Fruit fly (Drosophila melanogaster): ENCODE data around the gene Nrx-1.
A peak's percentile ranks its signal among the peaks of the same experiment; 100 is the strongest.

Nrx-1 gene

DNA sequence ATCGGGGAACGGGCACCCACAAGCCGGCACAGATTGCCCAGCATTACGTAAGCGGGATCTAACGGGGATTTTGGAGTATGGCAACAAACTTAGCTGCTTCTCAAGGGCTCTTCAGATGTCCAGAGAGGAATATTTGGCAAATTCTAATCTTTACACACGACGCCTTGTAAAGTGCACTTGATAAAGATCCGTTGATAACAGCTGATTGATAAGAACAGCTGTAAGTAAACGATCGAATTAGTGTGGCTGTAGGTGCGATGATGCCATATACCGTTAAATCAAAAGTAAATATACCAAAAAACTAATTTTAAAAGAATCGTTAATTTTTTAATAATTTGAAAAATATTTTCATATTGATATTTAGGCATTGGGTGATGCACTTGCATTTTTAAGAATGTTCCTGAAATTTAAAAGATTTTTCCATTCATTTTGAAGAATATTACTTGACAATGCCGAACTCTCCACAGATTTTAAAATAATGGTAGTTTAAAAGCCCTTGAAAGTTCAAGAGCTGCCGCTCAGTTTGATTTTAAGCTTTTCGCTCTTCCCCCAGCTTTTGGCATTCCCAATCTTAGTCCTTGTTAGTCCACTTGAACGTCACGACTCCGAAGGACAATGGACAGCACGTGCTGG lies at the start of gene Nrx-1, which contains the start of gene CG5377:
Gene Nrx-1 (plus strand): TSS at position 574 of the 633 bp plus-strand sequence.
Gene CG5377 (minus strand): TSS at position 219 of the 633 bp plus-strand sequence.
- no peak for TF ChIP-seq ttk (optimal IDR thresholded peaks at IDR 0.05)
- no peak for TF ChIP-seq Sin3A (optimal IDR thresholded peaks at IDR 0.05)
- no peak for TF ChIP-seq insv (optimal IDR thresholded peaks at IDR 0.05)
- TF ChIP-seq psq (optimal IDR thresholded peaks at IDR 0.05) = no peak
- TF ChIP-seq h (optimal IDR thresholded peaks at IDR 0.05) = no peak
- no peak for TF ChIP-seq Myc (optimal IDR thresholded peaks at IDR 0.05)

DNA sequence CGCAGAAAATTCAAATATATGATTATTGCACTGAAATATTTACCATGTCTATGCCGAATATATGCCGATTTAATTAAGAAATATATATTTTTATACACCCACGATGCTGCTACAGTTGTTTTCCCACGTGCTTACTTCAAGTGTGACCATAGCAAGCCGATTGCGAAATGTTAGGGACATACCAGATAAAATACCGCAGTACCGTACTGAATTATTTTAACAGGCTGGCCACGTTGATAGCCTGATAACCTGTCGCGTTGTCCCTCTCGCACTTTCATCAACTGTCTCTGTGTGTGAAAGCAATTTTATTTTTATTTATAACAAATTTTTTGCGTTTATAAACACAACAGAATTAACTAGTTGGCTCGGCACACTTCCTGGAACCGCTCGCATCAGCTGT lies 47.4 kb upstream of the Nrx-1 start, which contains the start of the genes Nop56 and mats:
Gene Nop56 (minus strand): TSS at position 158 of the 400 bp plus-strand sequence.
Gene mats (plus strand): TSS at position 251 of the 400 bp plus-strand sequence.
- no peak for TF ChIP-seq Sin3A (optimal IDR thresholded peaks at IDR 0.05)
- no peak for TF ChIP-seq insv (optimal IDR thresholded peaks at IDR 0.05)
- TF ChIP-seq psq (optimal IDR thresholded peaks at IDR 0.05) = no peak
- no peak for TF ChIP-seq ttk (optimal IDR thresholded peaks at IDR 0.05)
- TF ChIP-seq h (optimal IDR thresholded peaks at IDR 0.05) = no peak
- no peak for TF ChIP-seq Myc (optimal IDR thresholded peaks at IDR 0.05)

DNA sequence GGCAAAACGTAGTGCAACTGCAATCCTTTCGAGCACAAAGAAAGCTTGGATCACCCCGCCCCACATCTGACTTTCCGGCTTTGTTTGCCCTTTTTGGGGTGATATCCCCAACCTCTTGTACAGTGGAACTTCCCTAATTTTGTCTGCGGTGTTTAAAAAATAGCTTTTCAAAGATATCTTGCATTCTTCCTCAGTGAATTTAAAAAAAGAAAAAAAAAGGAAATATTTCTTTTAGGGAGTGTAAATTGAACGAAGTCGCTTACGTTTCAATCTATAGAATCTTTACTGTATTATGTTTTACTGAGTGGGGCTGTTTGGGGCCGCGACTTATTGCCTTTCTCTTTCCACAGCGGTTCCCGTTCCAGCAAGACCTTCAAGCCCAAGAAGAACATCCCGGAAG lies 46.7 kb upstream of the Nrx-1 start:
- TF ChIP-seq ttk (optimal IDR thresholded peaks at IDR 0.05) (no peak), psq (optimal IDR thresholded peaks at IDR 0.05) (no peak), insv (optimal IDR thresholded peaks at IDR 0.05) (no peak), Myc (optimal IDR thresholded peaks at IDR 0.05) (no peak)

DNA sequence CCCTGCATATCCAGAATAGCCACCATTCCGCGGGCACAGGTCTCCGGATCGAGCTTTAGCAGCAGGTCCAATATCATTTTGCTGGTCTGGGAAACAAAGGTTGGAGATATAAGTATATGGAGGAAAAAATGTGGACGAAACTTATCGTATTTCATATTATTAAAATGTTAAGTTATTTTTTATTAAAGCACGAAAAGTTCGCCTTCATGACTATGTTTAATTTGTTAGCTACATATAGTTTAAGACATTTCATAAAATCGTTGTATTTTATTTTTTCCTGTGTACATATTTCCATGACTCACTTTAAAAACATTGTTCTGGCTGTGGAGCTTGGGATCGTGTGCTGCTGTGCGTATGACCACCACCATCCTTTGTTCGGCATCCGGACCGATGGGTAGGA lies 44.3 kb upstream of the Nrx-1 start:
- TF ChIP-seq psq (optimal IDR thresholded peaks at IDR 0.05) = no peak

DNA sequence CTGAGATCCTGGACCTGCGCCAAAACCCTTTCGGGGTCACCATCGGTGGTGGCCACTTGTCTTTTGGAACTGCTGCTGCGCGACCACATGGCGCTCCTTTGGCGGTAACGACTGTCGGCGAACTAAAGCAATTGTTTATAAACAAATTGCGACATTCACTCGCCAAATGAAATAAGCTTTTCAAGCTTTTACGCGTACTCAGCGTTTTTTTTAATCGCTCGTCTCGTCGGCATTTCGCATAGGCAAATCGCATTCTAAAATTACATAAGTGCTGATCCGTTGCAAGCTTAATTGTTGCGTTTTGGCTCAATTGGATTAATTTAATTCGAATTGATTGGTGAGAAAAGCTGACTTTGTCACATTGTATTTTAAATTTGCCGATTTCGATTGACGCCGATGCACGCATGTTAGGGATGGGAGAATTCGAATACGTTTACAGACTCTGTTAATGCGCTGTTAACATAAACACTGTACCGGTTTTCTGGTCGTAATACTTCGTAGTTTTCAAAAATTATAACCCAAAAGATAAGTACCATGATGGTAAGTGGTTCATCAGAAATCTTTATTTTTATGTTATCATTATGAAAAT lies 43.6 kb upstream of the Nrx-1 start, which contains the start of gene pinta:
Gene pinta (minus strand): TSS at position 328 of the 589 bp plus-strand sequence.
- TF ChIP-seq psq (optimal IDR thresholded peaks at IDR 0.05) = no peak
- TF ChIP-seq Sin3A (optimal IDR thresholded peaks at IDR 0.05) = no peak
- no peak for TF ChIP-seq insv (optimal IDR thresholded peaks at IDR 0.05)
- no peak for TF ChIP-seq h (optimal IDR thresholded peaks at IDR 0.05)

DNA sequence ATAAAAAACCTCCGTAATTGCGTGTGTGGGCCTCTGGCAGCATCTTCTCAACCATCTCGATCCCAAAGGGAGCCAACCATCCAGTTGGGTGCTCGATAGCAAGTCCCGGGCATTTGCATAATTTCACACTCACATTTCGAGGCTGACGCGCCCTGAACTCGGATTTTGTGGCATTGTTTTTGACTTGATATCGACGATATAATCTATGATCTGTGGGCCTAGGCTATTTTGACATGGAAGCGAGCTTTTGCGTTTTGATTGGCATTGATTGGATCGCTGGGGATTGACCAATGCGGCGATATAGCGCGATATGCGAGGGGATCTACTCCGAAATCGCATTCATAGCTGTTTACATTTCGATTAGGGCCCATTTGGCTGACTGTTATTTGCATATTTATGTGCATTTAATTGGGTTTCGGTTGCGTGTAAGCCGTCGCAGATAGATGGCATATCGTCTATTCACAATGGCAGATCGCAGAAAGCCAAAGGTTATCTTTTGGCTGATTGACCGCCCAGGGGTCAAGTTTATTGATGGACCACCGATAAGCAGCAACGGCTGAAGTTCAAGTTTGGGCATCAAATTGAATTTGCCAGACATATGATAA lies 36.0 kb upstream of the Nrx-1 start:
- no peak for TF ChIP-seq insv (optimal IDR thresholded peaks at IDR 0.05)
- no peak for TF ChIP-seq ttk (optimal IDR thresholded peaks at IDR 0.05)
- TF ChIP-seq h (optimal IDR thresholded peaks at IDR 0.05) = no peak
- no peak for TF ChIP-seq Myc (optimal IDR thresholded peaks at IDR 0.05)
- TF ChIP-seq Sin3A (optimal IDR thresholded peaks at IDR 0.05) = no peak
- TF ChIP-seq psq (optimal IDR thresholded peaks at IDR 0.05) = no peak

DNA sequence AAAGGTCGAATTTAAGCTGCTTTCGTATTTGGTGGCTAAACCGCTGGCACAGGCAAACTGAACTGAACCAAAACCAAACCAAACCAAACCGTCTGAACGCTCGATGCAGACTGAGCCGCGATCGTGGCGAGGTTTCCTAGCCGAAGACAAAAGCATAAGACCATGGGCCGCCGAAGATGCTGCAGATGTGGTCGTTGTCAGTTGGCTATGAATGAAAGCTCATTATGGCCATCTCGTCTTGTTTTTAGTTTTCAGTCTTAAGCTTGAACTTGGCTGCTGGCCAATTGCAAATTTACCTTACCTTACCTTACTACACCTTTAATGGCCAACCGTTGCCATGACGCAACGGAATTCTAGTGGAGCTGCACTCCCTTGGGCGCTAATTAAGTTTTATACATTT lies 32.3 kb upstream of the Nrx-1 start, which contains the start of gene CG13847:
Gene CG13847 (minus strand): TSS at position 101 of the 400 bp plus-strand sequence.
- TF ChIP-seq ttk (optimal IDR thresholded peaks at IDR 0.05) = no peak

DNA sequence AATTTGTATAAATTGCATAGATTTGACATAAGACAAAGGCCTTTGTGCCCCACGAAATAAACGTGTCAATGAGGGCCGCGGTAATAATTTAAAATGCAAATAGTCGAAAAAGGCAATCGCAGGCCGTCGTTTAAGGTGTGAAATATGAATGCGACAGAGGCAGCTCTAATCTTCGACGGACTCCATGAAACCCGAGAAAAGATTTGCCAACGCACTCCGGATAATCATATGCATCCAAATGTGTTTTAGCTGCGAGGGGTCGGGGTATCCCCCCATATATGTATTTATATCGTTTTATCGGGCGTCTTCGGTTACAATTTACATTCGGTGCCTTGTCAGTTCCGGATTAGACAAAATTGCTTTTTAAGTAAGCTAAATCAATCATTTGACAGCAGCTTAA lies 30.0 kb upstream of the Nrx-1 start:
- TF ChIP-seq insv (optimal IDR thresholded peaks at IDR 0.05) (no peak), psq (optimal IDR thresholded peaks at IDR 0.05) (no peak), Myc (optimal IDR thresholded peaks at IDR 0.05) (no peak), ttk (optimal IDR thresholded peaks at IDR 0.05) (no peak), Sin3A (optimal IDR thresholded peaks at IDR 0.05) (no peak), h (optimal IDR thresholded peaks at IDR 0.05) (no peak)

DNA sequence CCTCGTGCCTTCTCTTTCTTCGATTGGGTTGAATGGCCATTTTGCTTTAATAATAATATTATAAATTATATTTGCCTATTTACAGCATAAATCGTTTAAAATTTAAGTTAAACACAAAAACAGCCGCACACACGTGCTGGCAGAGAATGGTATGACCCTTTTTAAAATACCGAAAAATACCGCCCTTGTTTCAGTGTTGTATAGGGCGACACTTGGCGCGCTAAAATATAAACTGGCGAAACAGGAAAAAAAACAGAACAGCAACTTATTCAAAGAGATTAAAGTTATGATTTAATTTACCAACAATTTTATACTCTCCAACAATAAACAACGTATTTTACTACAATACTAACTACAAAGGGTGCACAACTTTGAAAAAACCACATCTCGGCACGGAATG lies 21.8 kb upstream of the Nrx-1 start, which contains the start of gene CG12499:
Gene CG12499 (minus strand): TSS at position 95 of the 400 bp plus-strand sequence.
- TF ChIP-seq h (optimal IDR thresholded peaks at IDR 0.05) = no peak
- TF ChIP-seq Sin3A (optimal IDR thresholded peaks at IDR 0.05) = no peak
- no peak for TF ChIP-seq Myc (optimal IDR thresholded peaks at IDR 0.05)
- TF ChIP-seq insv (optimal IDR thresholded peaks at IDR 0.05) = no peak
- no peak for TF ChIP-seq psq (optimal IDR thresholded peaks at IDR 0.05)
- no peak for TF ChIP-seq ttk (optimal IDR thresholded peaks at IDR 0.05)

DNA sequence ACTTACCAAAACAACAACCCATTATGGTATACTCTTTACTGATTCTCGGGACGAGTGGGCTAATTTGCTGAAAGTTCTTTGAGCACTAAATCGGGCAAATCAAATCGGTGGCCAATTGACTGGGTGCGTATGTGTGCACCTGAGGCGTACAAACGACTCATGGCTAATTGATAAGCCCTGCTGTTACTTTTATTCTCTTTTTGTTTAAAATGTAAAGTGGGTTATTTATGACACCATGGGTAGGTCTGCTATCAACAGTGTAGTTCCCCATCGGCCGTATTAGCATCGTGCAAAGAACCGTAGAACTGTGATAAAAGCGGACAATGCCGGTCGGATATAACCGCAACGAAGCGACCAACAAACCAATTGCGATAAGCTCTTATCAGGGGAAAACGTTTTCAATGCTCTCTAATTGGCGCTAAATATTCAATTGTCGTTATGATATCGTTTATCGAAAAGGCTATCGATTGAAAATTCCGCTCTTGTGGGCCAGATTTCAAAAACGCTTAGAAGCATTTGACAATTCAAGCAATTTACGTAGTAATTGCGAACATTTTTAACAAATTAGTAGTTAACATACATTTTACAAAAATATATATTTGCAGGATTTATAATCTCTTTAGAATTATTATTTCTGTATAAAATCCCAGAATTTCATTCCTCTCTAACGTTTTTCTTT lies 21.0 kb upstream of the Nrx-1 start, which contains the start of gene CG34288:
Gene CG34288 (minus strand): TSS at position 69 of the 679 bp plus-strand sequence.
- TF ChIP-seq h (optimal IDR thresholded peaks at IDR 0.05) (no peak), insv (optimal IDR thresholded peaks at IDR 0.05) (no peak), ttk (optimal IDR thresholded peaks at IDR 0.05) (no peak), psq (optimal IDR thresholded peaks at IDR 0.05) (no peak), Myc (optimal IDR thresholded peaks at IDR 0.05) (no peak)

DNA sequence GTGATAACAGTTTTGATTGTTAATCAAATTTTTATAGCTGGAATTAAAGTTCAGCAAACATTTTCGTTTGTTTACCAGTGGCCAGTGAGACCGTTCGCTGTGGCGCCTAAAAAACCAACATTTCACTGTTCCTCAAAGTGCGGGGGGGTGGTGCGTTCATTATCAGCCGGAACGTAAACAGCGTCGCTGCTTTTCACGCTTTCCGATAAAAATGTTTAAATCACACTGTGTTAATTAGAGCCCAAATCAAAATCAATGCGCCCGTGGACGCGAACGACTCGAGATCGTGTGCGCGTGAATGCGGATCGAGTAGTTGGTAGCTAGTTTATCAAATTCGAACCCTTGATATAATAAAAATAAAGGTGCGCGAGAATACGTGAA lies 20.4 kb upstream of the Nrx-1 start, which contains the start of gene CG34376:
Gene CG34376 (plus strand): TSS at position 226 of the 381 bp plus-strand sequence.
- no peak for TF ChIP-seq ttk (optimal IDR thresholded peaks at IDR 0.05)
- no peak for TF ChIP-seq Sin3A (optimal IDR thresholded peaks at IDR 0.05)
- TF ChIP-seq insv (optimal IDR thresholded peaks at IDR 0.05) = no peak
- TF ChIP-seq psq (optimal IDR thresholded peaks at IDR 0.05) = peak; percentile 39
- TF ChIP-seq h (optimal IDR thresholded peaks at IDR 0.05) = no peak
- TF ChIP-seq Myc (optimal IDR thresholded peaks at IDR 0.05) = no peak

DNA sequence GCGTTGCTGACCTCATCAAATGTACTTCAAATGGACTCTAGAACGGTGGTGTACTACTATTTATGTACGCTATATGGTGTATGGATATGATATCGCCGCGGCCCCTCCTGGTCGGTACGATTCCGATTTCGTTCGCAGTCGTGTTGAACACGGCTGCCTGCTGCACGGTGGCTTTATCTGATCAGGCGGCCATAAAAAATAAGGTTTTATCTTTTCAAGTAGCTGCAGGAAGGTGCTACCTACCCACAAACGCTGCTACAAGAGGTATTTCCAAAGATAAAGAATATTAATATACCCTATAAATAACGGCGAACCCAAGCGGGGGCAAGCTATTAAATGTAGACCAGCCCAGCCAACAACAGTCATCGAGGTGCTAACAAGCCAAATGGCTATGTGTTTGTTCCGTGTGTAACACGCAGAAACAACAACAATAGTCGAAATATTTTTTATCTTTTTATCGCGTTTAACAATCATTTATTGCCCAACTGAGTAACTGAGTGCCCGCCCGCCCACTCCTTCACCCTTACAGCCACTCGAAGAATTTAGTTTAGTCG lies 18.4 kb upstream of the Nrx-1 start:
- TF ChIP-seq ttk (optimal IDR thresholded peaks at IDR 0.05) (no peak), insv (optimal IDR thresholded peaks at IDR 0.05) (no peak), Myc (optimal IDR thresholded peaks at IDR 0.05) (no peak), psq (optimal IDR thresholded peaks at IDR 0.05) (no peak), Sin3A (optimal IDR thresholded peaks at IDR 0.05) (no peak), h (optimal IDR thresholded peaks at IDR 0.05) (no peak)

All from Kc167 (cell line).